Worm (Caenorhabditis elegans): ENCODE measurements around the gene bath-15.

bath-15 gene

ce11 chrIII:7775983-7776440 lies at the start of gene bath-15:
Gene bath-15 (minus strand): TSS chrIII:7776033.
- TF ChIP-seq C08G9.2 (tag; optimal IDR thresholded peaks at IDR 0.05) (no peak), fkh-6 (tag; optimal IDR thresholded peaks at IDR 0.05) (no peak), pha-2 (tag; optimal IDR thresholded peaks at IDR 0.05) (no peak), unc-86 (tag; optimal IDR thresholded peaks at IDR 0.05) (no peak), nfya-1 (tag; optimal IDR thresholded peaks at IDR 0.05) (no peak), ceh-45 (GFP tag; IDR thresholded peaks at IDR 0.05) (no peak), tbx-7 (tag; optimal IDR thresholded peaks at IDR 0.05) (no peak), lim-6 (tag; optimal IDR thresholded peaks at IDR 0.05) (no peak), ceh-24 (tag; optimal IDR thresholded peaks at IDR 0.05) (no peak), unc-55 (GFP tag; optimal IDR thresholded peaks at IDR 0.05) (no peak)

- no peak for TF ChIP-seq pros-1 (tag; optimal IDR thresholded peaks at IDR 0.05)
- TF ChIP-seq pag-3 (tag; optimal IDR thresholded peaks at IDR 0.05; ENCODE audit: borderline replicate concordance): no peak
- peak; percentile 16 for TF ChIP-seq ref-2 (tag; optimal IDR thresholded peaks at IDR 0.05)
- no peak for TF ChIP-seq ceh-2 (tag; optimal IDR thresholded peaks at IDR 0.05)
- TF ChIP-seq F13H6.1 (tag; optimal IDR thresholded peaks at IDR 0.05): no peak
- no peak for TF ChIP-seq nfya-1 (tag; optimal IDR thresholded peaks at IDR 0.05)
Measured at ce11 chrIII:7824041-7824440, 48.2 kb upstream of the bath-15 start.

ce11 chrIII:7823285-7823684 lies 47.5 kb upstream of the bath-15 start:
- TF ChIP-seq nfya-1 (tag; optimal IDR thresholded peaks at IDR 0.05): peak; percentile 84
- TF ChIP-seq mec-3 (tag; optimal IDR thresholded peaks at IDR 0.05; ENCODE audit: borderline replicate concordance): no peak

ce11 chrIII:7819866-7820265 lies 44.0 kb upstream of the bath-15 start:
- TF ChIP-seq fkh-6 (tag; optimal IDR thresholded peaks at IDR 0.05) (no peak), pat-9 (tag; optimal IDR thresholded peaks at IDR 0.05) (no peak), nfya-1 (tag; optimal IDR thresholded peaks at IDR 0.05) (no peak), C08G9.2 (tag; optimal IDR thresholded peaks at IDR 0.05) (no peak), syd-9 (tag; optimal IDR thresholded peaks at IDR 0.05) (no peak), sox-4 (tag; optimal IDR thresholded peaks at IDR 0.05) (no peak), ceh-22 (tag; optimal IDR thresholded peaks at IDR 0.05) (no peak), ceh-45 (GFP tag; IDR thresholded peaks at IDR 0.05) (no peak), ceh-48 (tag; optimal IDR thresholded peaks at IDR 0.05) (no peak), eyg-1 (tag; optimal IDR thresholded peaks at IDR 0.05) (no peak), ceh-24 (tag; optimal IDR thresholded peaks at IDR 0.05) (no peak), ceh-19 (GFP tag; optimal IDR thresholded peaks at IDR 0.05) (no peak), hlh-6 (tag; optimal IDR thresholded peaks at IDR 0.05) (no peak), dve-1 (tag; optimal IDR thresholded peaks at IDR 0.05) (no peak), pros-1 (tag; optimal IDR thresholded peaks at IDR 0.05) (no peak), pha-2 (tag; optimal IDR thresholded peaks at IDR 0.05) (no peak), dmd-4 (tag; optimal IDR thresholded peaks at IDR 0.05; ENCODE audit: borderline replicate concordance) (no peak), lim-6 (tag; optimal IDR thresholded peaks at IDR 0.05) (no peak), ceh-30 (tag; optimal IDR thresholded peaks at IDR 0.05) (no peak), sdc-2 (tag; optimal IDR thresholded peaks at IDR 0.05) (no peak)

ce11 chrIII:7818965-7819364 lies 43.1 kb upstream of the bath-15 start:
- TF ChIP-seq tbx-2 (tag; optimal IDR thresholded peaks at IDR 0.05) (no peak), unc-55 (GFP tag; optimal IDR thresholded peaks at IDR 0.05) (no peak), hlh-8 (tag; optimal IDR thresholded peaks at IDR 0.05) (no peak), C08G9.2 (tag; optimal IDR thresholded peaks at IDR 0.05) (no peak), fkh-6 (tag; optimal IDR thresholded peaks at IDR 0.05) (no peak), ceh-14 (tag; optimal IDR thresholded peaks at IDR 0.05) (no peak), ztf-16 (tag; optimal IDR thresholded peaks at IDR 0.05) (no peak), K09A11.1 (tag; optimal IDR thresholded peaks at IDR 0.05; ENCODE audit: insufficient read depth) (no peak), ref-2 (tag; optimal IDR thresholded peaks at IDR 0.05) (no peak), pha-4 (tag; optimal IDR thresholded peaks at IDR 0.05) (no peak), tbx-7 (tag; optimal IDR thresholded peaks at IDR 0.05) (no peak), odd-2 (tag; optimal IDR thresholded peaks at IDR 0.05) (no peak), F13H6.1 (tag; optimal IDR thresholded peaks at IDR 0.05) (no peak), fax-1 (tag; optimal IDR thresholded peaks at IDR 0.05) (no peak), ets-4 (tag; optimal IDR thresholded peaks at IDR 0.05) (no peak), Y22D7AL.16 (tag; optimal IDR thresholded peaks at IDR 0.05) (no peak), hlh-13 (GFP tag; optimal IDR thresholded peaks at IDR 0.05) (no peak), pha-2 (tag; optimal IDR thresholded peaks at IDR 0.05) (no peak), rnt-1 (tag; optimal IDR thresholded peaks at IDR 0.05) (no peak)
